Fruit fly (Drosophila melanogaster) whole organism, prepupa: Measurements from ENCODE around the gene dco.

Source experiments
- CG10631 ChIP-seq: fragments of 200-800 bp; sonication (Bioruptor generic); optimal IDR thresholded peaks from 2 replicates; lab custom pipeline; 2016; ENCODE audit warnings: missing biosample characterization, missing genetic modification characterization
- CG11762 ChIP-seq: fragments of 200-800 bp; sonication (Bioruptor generic); optimal IDR thresholded peaks from 3 replicates; lab custom pipeline; 2016; ENCODE audit warnings: missing biosample characterization, missing genetic modification characterization; ENCODE audit not compliant: insufficient read depth
- CG11902 ChIP-seq: fragments of 200-800 bp; sonication (Bioruptor generic); optimal IDR thresholded peaks from 3 replicates; lab custom pipeline; 2016; ENCODE audit warnings: missing biosample characterization, missing genetic modification characterization
- CG1621 ChIP-seq: fragments of 200-800 bp; sonication (Bioruptor generic); optimal IDR thresholded peaks from 3 replicates; lab custom pipeline; 2018; ENCODE audit warnings: missing biosample characterization, mild to moderate bottlenecking, missing genetic modification characterization
- CG16779 ChIP-seq: fragments of 200-800 bp; sonication (Bioruptor generic); optimal IDR thresholded peaks from 3 replicates; lab custom pipeline; 2017; ENCODE audit warnings: missing biosample characterization, mild to moderate bottlenecking, missing genetic modification characterization
- CG31627 ChIP-seq: fragments of 200-800 bp; sonication (Bioruptor generic); optimal IDR thresholded peaks from 3 replicates; lab custom pipeline; 2016; ENCODE audit warnings: missing biosample characterization, missing genetic modification characterization
- CG32006 ChIP-seq: fragments of 200-800 bp; sonication (Bioruptor generic); optimal IDR thresholded peaks from 3 replicates; lab custom pipeline; 2017; ENCODE audit warnings: missing biosample characterization, mild to moderate bottlenecking, missing genetic modification characterization
- CG34406 ChIP-seq: fragments of 200-800 bp; sonication (Bioruptor generic); optimal IDR thresholded peaks from 3 replicates; lab custom pipeline; 2016; ENCODE audit warnings: missing biosample characterization, missing genetic modification characterization
- CG3919 ChIP-seq: fragments of 200-800 bp; sonication (Bioruptor generic); optimal IDR thresholded peaks from 3 replicates; lab custom pipeline; 2016; ENCODE audit warnings: missing biosample characterization, missing genetic modification characterization
- CG6163 ChIP-seq: fragments of 200-800 bp; sonication (Bioruptor generic); IDR thresholded peaks from 3 replicates; pipeline ENCODE4 v1.3.6; 2022; ENCODE audit warnings: missing biosample characterization, missing genetic modification characterization
- CG6276 ChIP-seq: fragments of 200-800 bp; sonication (Bioruptor generic); optimal IDR thresholded peaks from 2 replicates; lab custom pipeline; 2017; ENCODE audit warnings: missing biosample characterization, mild to moderate bottlenecking, missing genetic modification characterization
- CG6792 ChIP-seq: fragments of 200-800 bp; sonication (Bioruptor generic); optimal IDR thresholded peaks from 3 replicates; lab custom pipeline; 2016; ENCODE audit warnings: missing biosample characterization, missing genetic modification characterization
- CG6808 ChIP-seq: fragments of 200-800 bp; sonication (Bioruptor generic); optimal IDR thresholded peaks from 3 replicates; lab custom pipeline; 2017; ENCODE audit warnings: missing biosample characterization, missing genetic modification characterization, mild to moderate bottlenecking, moderate library complexity, missing genetic modification reagents
- CG8119 ChIP-seq: fragments of 200-800 bp; sonication (Bioruptor generic); IDR thresholded peaks from 3 replicates; pipeline ENCODE4 v1.3.6; 2022; ENCODE audit warnings: missing biosample characterization, missing genetic modification characterization
- CG8632 ChIP-seq: fragments of 200-800 bp; sonication (Bioruptor generic); optimal IDR thresholded peaks from 3 replicates; lab custom pipeline; 2016; ENCODE audit warnings: missing biosample characterization, missing genetic modification characterization
- CG9139 ChIP-seq: fragments of 200-800 bp; sonication (Bioruptor generic); optimal IDR thresholded peaks from 3 replicates; lab custom pipeline; 2017; ENCODE audit warnings: missing biosample characterization, mild to moderate bottlenecking, missing genetic modification characterization
- Eip75B ChIP-seq: fragments of 200-800 bp; sonication (Bioruptor generic); optimal IDR thresholded peaks from 3 replicates; lab custom pipeline; 2016; ENCODE audit warnings: missing biosample characterization, missing genetic modification characterization
- Eip78C ChIP-seq: fragments of 200-800 bp; sonication (Bioruptor generic); peaks from one replicate; lab custom pipeline; 2016; ENCODE audit warnings: missing biosample characterization, missing genetic modification characterization
- Eip93F ChIP-seq: fragments of 200-800 bp; sonication (Bioruptor generic); optimal IDR thresholded peaks from 2 replicates; lab custom pipeline; 2016; ENCODE audit warnings: missing biosample characterization, mild to moderate bottlenecking, missing genetic modification characterization
- Ets21C ChIP-seq: fragments of 200-800 bp; sonication (Bioruptor generic); optimal IDR thresholded peaks from 3 replicates; lab custom pipeline; 2016; ENCODE audit warnings: missing biosample characterization, missing genetic modification characterization
- Gug ChIP-seq: fragments of 200-800 bp; sonication (Bioruptor generic); IDR thresholded peaks from 2 replicates; pipeline ENCODE4 v1.3.6; 2022; ENCODE audit warnings: missing biosample characterization, missing genetic modification characterization
- Hr38 ChIP-seq: sonication (Bioruptor generic); optimal IDR thresholded peaks from 2 replicates; lab custom pipeline; 2016; ENCODE audit warnings: missing biosample characterization, missing genetic modification characterization
- Hr39 ChIP-seq: fragments of 200-800 bp; sonication (Bioruptor generic); optimal IDR thresholded peaks from 2 replicates; lab custom pipeline; 2016; ENCODE audit warnings: missing biosample characterization, missing genetic modification characterization
- Met ChIP-seq: fragments of 200-800 bp; sonication (Bioruptor generic); optimal IDR thresholded peaks from 3 replicates; lab custom pipeline; 2016; ENCODE audit warnings: missing biosample characterization, missing genetic modification characterization
- Smox ChIP-seq: fragments of 200-800 bp; sonication (Bioruptor generic); optimal IDR thresholded peaks from 3 replicates; lab custom pipeline; 2016; ENCODE audit warnings: missing biosample characterization, missing genetic modification characterization
- Sox102F ChIP-seq: fragments of 200-800 bp; sonication (Bioruptor generic); optimal IDR thresholded peaks from 2 replicates; lab custom pipeline; 2016; ENCODE audit warnings: missing biosample characterization, mild to moderate bottlenecking, missing genetic modification characterization
- Sox14 ChIP-seq: fragments of 200-800 bp; sonication (Bioruptor generic); optimal IDR thresholded peaks from 3 replicates; lab custom pipeline; 2016; ENCODE audit warnings: missing biosample characterization, missing genetic modification characterization
- Sox15 ChIP-seq: fragments of 200-800 bp; sonication (Bioruptor generic); optimal IDR thresholded peaks from 3 replicates; lab custom pipeline; 2016; ENCODE audit warnings: missing biosample characterization, missing genetic modification characterization
- achi ChIP-seq: fragments of 200-800 bp; sonication (Bioruptor generic); optimal IDR thresholded peaks from 3 replicates; lab custom pipeline; 2016; ENCODE audit warnings: missing biosample characterization, missing genetic modification characterization
- dac ChIP-seq: fragments of 200-800 bp; sonication (Bioruptor generic); optimal IDR thresholded peaks from 2 replicates; lab custom pipeline; 2017; ENCODE audit warnings: missing biosample characterization, mild to moderate bottlenecking, missing genetic modification characterization
- dsx ChIP-seq: fragments of 200-800 bp; optimal IDR thresholded peaks from 3 replicates; lab custom pipeline; 2019; ENCODE audit warnings: missing biosample characterization, mild to moderate bottlenecking, missing genetic modification characterization, moderate library complexity; ENCODE audit not compliant: poor library complexity, severe bottlenecking
- eg ChIP-seq: fragments of 200-800 bp; sonication (Bioruptor generic); IDR thresholded peaks from 3 replicates; pipeline ENCODE4 v1.3.6; 2022; ENCODE audit warnings: missing biosample characterization, missing genetic modification characterization
- fd59A ChIP-seq: fragments of 200-800 bp; sonication (Bioruptor generic); optimal IDR thresholded peaks from 2 replicates; lab custom pipeline; 2017; ENCODE audit warnings: missing biosample characterization, mild to moderate bottlenecking, missing genetic modification characterization, missing genetic modification reagents
- net ChIP-seq: fragments of 200-800 bp; sonication (Bioruptor generic); optimal IDR thresholded peaks from 3 replicates; lab custom pipeline; 2016; ENCODE audit warnings: missing biosample characterization, missing genetic modification characterization
- pdm3 ChIP-seq: fragments of 200-800 bp; sonication (Bioruptor generic); optimal IDR thresholded peaks from 3 replicates; lab custom pipeline; 2016; ENCODE audit warnings: missing biosample characterization, missing genetic modification characterization
- salr ChIP-seq, 2 experiments: fragments of 200-800 bp; sonication (Bioruptor generic); optimal IDR thresholded peaks; 3 replicates each; lab custom pipeline; 2016 to 2018; ENCODE audit warnings: missing biosample characterization in 2 of 2, missing genetic modification characterization in 2 of 2, mild to moderate bottlenecking in 1 of 2
- ss ChIP-seq, 2 experiments: fragments of 200-800 bp; sonication (Bioruptor generic); optimal IDR thresholded peaks; 2 replicates in 1 of 2; 3 replicates in 1 of 2; lab custom pipeline; 2017 to 2018; ENCODE audit warnings: mild to moderate bottlenecking in 2 of 2, missing biosample characterization in 2 of 2, missing genetic modification characterization in 2 of 2, moderate library complexity in 1 of 2
- vri ChIP-seq: fragments of 200-800 bp; sonication (Bioruptor generic); optimal IDR thresholded peaks from 3 replicates; lab custom pipeline; 2016; ENCODE audit warnings: missing biosample characterization, mild to moderate bottlenecking, missing genetic modification characterization

dco gene

dm6 chr3R:31059036-31059806 lies 1.8 kb downstream of the dco start (continued):
- peak; percentile 62 for TF ChIP-seq CG1621 (tag; lab: Kevin White, UChicago)
- TF ChIP-seq Eip93F (GFP tag; lab: Kevin White, UChicago), result peak; percentile 90
- TF ChIP-seq achi (GFP tag; lab: Kevin White, UChicago), result peak; percentile 89
- TF ChIP-seq CG11902, result peak; percentile 90
- TF ChIP-seq Gug (GFP tag; lab: Robert Waterston, UW), result peak; percentile 69
- no peak for TF ChIP-seq CG6276
- peak; percentile 48 for TF ChIP-seq CG9139 (GFP tag; lab: Kevin White, UChicago)
- TF ChIP-seq dac, result peak; percentile 70
- TF ChIP-seq pdm3 (GFP tag; lab: Kevin White, UChicago), result peak; percentile 80
- peak; percentile 82 for TF ChIP-seq Sox15 (GFP tag; lab: Kevin White, UChicago)
- peak; percentile 91 for TF ChIP-seq CG3919 (GFP tag; lab: Kevin White, UChicago)
- TF ChIP-seq fd59A, result peak; percentile 49
- TF ChIP-seq Eip75B, result peak; percentile 77
- peak; percentile 75 for TF ChIP-seq Sox14 (GFP tag; lab: Kevin White, UChicago)
- TF ChIP-seq Met (GFP tag; lab: Kevin White, UChicago), result peak; percentile 89
- peak; percentile 74 for TF ChIP-seq Ets21C (GFP tag; lab: Kevin White, UChicago)
- peak; percentile 84 for TF ChIP-seq net (GFP tag; lab: Kevin White, UChicago)
- TF ChIP-seq salr (GFP tag; optimal IDR thresholded peaks at IDR 0.05; lab: Kevin White, UChicago), result peak; percentile 63 to 66
- TF ChIP-seq CG11762 (GFP tag; lab: Kevin White, UChicago), result peak; percentile 84
- TF ChIP-seq CG6808, result peak; percentile 70
- TF ChIP-seq CG34406 (GFP tag; lab: Kevin White, UChicago), result peak; percentile 94
- peak; percentile 84 for TF ChIP-seq eg
- peak; percentile 94 for TF ChIP-seq CG8632 (GFP tag; lab: Kevin White, UChicago)

dm6 chr3R:31053784-31054221 lies 7.2 kb downstream of the dco start, which contains the start of gene Chchd3:
Gene Chchd3 (minus strand): TSS chr3R:31053915.
- TF ChIP-seq CG31627 (GFP tag; lab: Kevin White, UChicago) (peak; percentile 9), CG6792 (no peak), ss (GFP tag; optimal IDR thresholded peaks at IDR 0.05; lab: Kevin White, UChicago) (no peak), Sox14 (GFP tag; lab: Kevin White, UChicago) (no peak), Eip78C (peak; percentile 56)

dm6 chr3R:31048629-31049028 lies 12.4 kb downstream of the dco start, which contains the start of gene Alp4:
Gene Alp4 (plus strand): TSS chr3R:31048929.
- TF ChIP-seq CG8119 (GFP tag; lab: Robert Waterston, UW), result no peak
- TF ChIP-seq Sox102F (GFP tag; lab: Kevin White, UChicago), result no peak
- no peak for TF ChIP-seq Eip78C
- no peak for TF ChIP-seq eg
- no peak for TF ChIP-seq vri (GFP tag; lab: Kevin White, UChicago)
- no peak for TF ChIP-seq fd59A
- TF ChIP-seq CG1621 (tag; lab: Kevin White, UChicago), result no peak
- no peak for TF ChIP-seq CG31627 (GFP tag; lab: Kevin White, UChicago)
- TF ChIP-seq CG6808, result no peak
- no peak for TF ChIP-seq CG16779 (tag; lab: Kevin White, UChicago)
- no peak for TF ChIP-seq dsx (GFP tag; lab: Kevin White, UChicago)
- no peak for TF ChIP-seq net (GFP tag; lab: Kevin White, UChicago)
- no peak for TF ChIP-seq CG32006
- TF ChIP-seq CG9139 (GFP tag; lab: Kevin White, UChicago), result no peak
- TF ChIP-seq CG10631 (GFP tag; lab: Kevin White, UChicago), result no peak
- no peak for TF ChIP-seq Hr38 (GFP tag; lab: Kevin White, UChicago)
- TF ChIP-seq Smox (GFP tag; lab: Kevin White, UChicago), result no peak
- TF ChIP-seq achi (GFP tag; lab: Kevin White, UChicago), result no peak
- TF ChIP-seq CG6163 (GFP tag; lab: Robert Waterston, UW), result no peak
- no peak for TF ChIP-seq Hr39 (GFP tag; lab: Kevin White, UChicago)
